Worm (Caenorhabditis elegans) whole organism, late embryonic: ENCODE measurements around the gene C25H3.14.
A peak's percentile ranks its signal among the peaks of the same experiment; 100 is the strongest.

ENCODE experiments used
- C08G9.2 ChIP-seq: sonication (generic microtip); optimal IDR thresholded peaks from 2 replicates; lab custom pipeline; 2016; ENCODE audit warnings: mild to moderate bottlenecking, missing genetic modification characterization, moderate library complexity, missing compliant biosample characterization
- C38D4.7 ChIP-seq: fragments of 200-800 bp; sonication (Bioruptor generic); optimal IDR thresholded peaks from 2 replicates; lab custom pipeline; 2018; ENCODE audit warnings: mild to moderate bottlenecking, missing genetic modification characterization, moderate library complexity, missing compliant biosample characterization
- F13H6.1 ChIP-seq: sonication (generic microtip); optimal IDR thresholded peaks from 2 replicates; lab custom pipeline; 2016; ENCODE audit warnings: missing genetic modification characterization, missing compliant biosample characterization
- K02D7.2 ChIP-seq: sonication (generic microtip); optimal IDR thresholded peaks from 2 replicates; lab custom pipeline; 2017; ENCODE audit warnings: mild to moderate bottlenecking, missing genetic modification characterization, missing compliant biosample characterization
- K09A11.1 ChIP-seq: sonication (generic microtip); optimal IDR thresholded peaks from 2 replicates; lab custom pipeline; 2017; ENCODE audit warnings: antibody characterized with exemption, mild to moderate bottlenecking, missing genetic modification characterization, missing compliant biosample characterization; ENCODE audit not compliant: insufficient read depth
- ahr-1 ChIP-seq: sonication (generic microtip); optimal IDR thresholded peaks from 2 replicates; lab custom pipeline; 2016; ENCODE audit warnings: missing genetic modification characterization, missing compliant biosample characterization
- ama-1 ChIP-seq: fragments of 150-350 bp; optimal IDR thresholded peaks from 2 replicates; lab custom pipeline; 2014
- ceh-14 ChIP-seq: sonication (generic microtip); optimal IDR thresholded peaks from 2 replicates; lab custom pipeline; 2016; ENCODE audit warnings: missing genotype, missing genetic modification characterization, missing compliant biosample characterization
- ceh-18 ChIP-seq: sonication (generic microtip); optimal IDR thresholded peaks from 2 replicates; lab custom pipeline; 2016; ENCODE audit warnings: missing genetic modification characterization, missing compliant biosample characterization
- ceh-2 ChIP-seq: sonication (generic microtip); optimal IDR thresholded peaks from 2 replicates; lab custom pipeline; 2016; ENCODE audit warnings: missing genotype, missing genetic modification characterization, missing compliant biosample characterization
- ceh-30 ChIP-seq: fragments of 150-350 bp; optimal IDR thresholded peaks from 2 replicates; lab custom pipeline; 2014; ENCODE audit warnings: missing biosample characterization, missing genetic modification characterization
- ceh-31 ChIP-seq: sonication (generic microtip); optimal IDR thresholded peaks from 2 replicates; lab custom pipeline; 2016; ENCODE audit warnings: missing genetic modification characterization, missing compliant biosample characterization
- ceh-34 ChIP-seq: sonication (generic microtip); optimal IDR thresholded peaks from 2 replicates; lab custom pipeline; 2016; ENCODE audit warnings: mild to moderate bottlenecking, missing genetic modification characterization, missing compliant biosample characterization
- dmd-4 ChIP-seq: sonication (generic microtip); optimal IDR thresholded peaks from 2 replicates; lab custom pipeline; 2016; ENCODE audit warnings: borderline replicate concordance, missing genetic modification characterization, missing compliant biosample characterization
- dve-1 ChIP-seq: sonication (generic microtip); optimal IDR thresholded peaks from 2 replicates; lab custom pipeline; 2017; ENCODE audit warnings: antibody characterized with exemption, mild to moderate bottlenecking, missing genetic modification characterization, missing compliant biosample characterization
- elt-2 ChIP-seq: sonication (generic microtip); optimal IDR thresholded peaks from 2 replicates; lab custom pipeline; 2016; ENCODE audit warnings: missing genetic modification reagents, missing genetic modification characterization, missing compliant biosample characterization
- elt-4 ChIP-seq: sonication (generic microtip); optimal IDR thresholded peaks from 2 replicates; lab custom pipeline; 2016; ENCODE audit warnings: missing genetic modification characterization, missing compliant biosample characterization
- fax-1 ChIP-seq: sonication (generic microtip); optimal IDR thresholded peaks from 2 replicates; lab custom pipeline; 2016; ENCODE audit warnings: missing genotype, missing genetic modification characterization, missing compliant biosample characterization
- fkh-6 ChIP-seq: sonication (generic microtip); optimal IDR thresholded peaks from 2 replicates; lab custom pipeline; 2016; ENCODE audit warnings: missing genetic modification characterization, missing compliant biosample characterization
- hlh-30 ChIP-seq: sonication (generic microtip); optimal IDR thresholded peaks from 2 replicates; lab custom pipeline; 2017; ENCODE audit warnings: antibody characterized with exemption, missing genetic modification characterization, missing compliant biosample characterization; ENCODE audit not compliant: insufficient read depth
- hlh-6 ChIP-seq: sonication (generic microtip); optimal IDR thresholded peaks from 2 replicates; lab custom pipeline; 2016; ENCODE audit warnings: missing genotype, missing genetic modification characterization, missing compliant biosample characterization
- hlh-8 ChIP-seq: sonication (generic microtip); optimal IDR thresholded peaks from 2 replicates; lab custom pipeline; 2016; ENCODE audit warnings: missing genotype, missing genetic modification characterization, missing compliant biosample characterization
- nfya-1 ChIP-seq: sonication (generic microtip); optimal IDR thresholded peaks from 2 replicates; lab custom pipeline; 2017; ENCODE audit warnings: missing genetic modification characterization, mild to moderate bottlenecking, missing compliant biosample characterization, antibody characterized with exemption, moderate library complexity
- pha-4 ChIP-seq: fragments of 150-350 bp; optimal IDR thresholded peaks from 2 replicates; lab custom pipeline; 2018; ENCODE audit warnings: missing biosample characterization, missing genetic modification reagents, missing genetic modification characterization
- pqm-1 ChIP-seq: sonication (generic microtip); optimal IDR thresholded peaks from 2 replicates; lab custom pipeline; 2016; ENCODE audit warnings: missing genetic modification characterization, missing compliant biosample characterization
- rnt-1 ChIP-seq: sonication (generic microtip); optimal IDR thresholded peaks from 2 replicates; lab custom pipeline; 2016; ENCODE audit warnings: missing genetic modification characterization, missing compliant biosample characterization
- sox-2 ChIP-seq: fragments of 200-800 bp; sonication (Bioruptor generic); IDR thresholded peaks from 2 replicates; pipeline ENCODE4 v1.3.6; 2022; ENCODE audit warnings: missing genetic modification reagents, missing genetic modification characterization, missing compliant biosample characterization
- sox-4 ChIP-seq: sonication (generic microtip); optimal IDR thresholded peaks from 2 replicates; lab custom pipeline; 2017; ENCODE audit warnings: mild to moderate bottlenecking, missing genetic modification characterization, inconsistent platforms, missing compliant biosample characterization
- syd-9 ChIP-seq: sonication (generic microtip); optimal IDR thresholded peaks from 2 replicates; lab custom pipeline; 2016; ENCODE audit warnings: mild to moderate bottlenecking, missing genetic modification characterization, moderate library complexity, missing compliant biosample characterization
- tbx-2 ChIP-seq: sonication (generic microtip); optimal IDR thresholded peaks from 2 replicates; lab custom pipeline; 2016; ENCODE audit warnings: missing genetic modification characterization, missing compliant biosample characterization
- ttx-3 ChIP-seq: sonication (generic microtip); optimal IDR thresholded peaks from 2 replicates; lab custom pipeline; 2016; ENCODE audit warnings: missing genetic modification reagents, missing genetic modification characterization, missing compliant biosample characterization
- unc-3 ChIP-seq, 2 experiments: fragments of 200-800 bp in 1 of 2; sonication (Bioruptor generic) in 1 of 2; sonication (generic microtip) in 1 of 2; conservative IDR thresholded peaks in 1 of 2; optimal IDR thresholded peaks in 1 of 2; 2 replicates each; pipeline versions ENCODE4 v1.3.6 to Lab custom; 2016 to 2022; ENCODE audit warnings: missing compliant biosample characterization in 2 of 2, missing genetic modification characterization in 2 of 2, missing genetic modification reagents in 1 of 2
- unc-86 ChIP-seq: sonication (generic microtip); optimal IDR thresholded peaks from 2 replicates; lab custom pipeline; 2016; ENCODE audit warnings: missing genetic modification characterization, missing compliant biosample characterization
- zip-5 ChIP-seq: sonication (generic microtip); optimal IDR thresholded peaks from 2 replicates; lab custom pipeline; 2016; ENCODE audit warnings: missing genetic modification characterization, missing compliant biosample characterization
- ztf-16 ChIP-seq: sonication (generic microtip); optimal IDR thresholded peaks from 2 replicates; lab custom pipeline; 2017; ENCODE audit warnings: missing genetic modification characterization, missing compliant biosample characterization

C25H3.14 gene

DNA sequence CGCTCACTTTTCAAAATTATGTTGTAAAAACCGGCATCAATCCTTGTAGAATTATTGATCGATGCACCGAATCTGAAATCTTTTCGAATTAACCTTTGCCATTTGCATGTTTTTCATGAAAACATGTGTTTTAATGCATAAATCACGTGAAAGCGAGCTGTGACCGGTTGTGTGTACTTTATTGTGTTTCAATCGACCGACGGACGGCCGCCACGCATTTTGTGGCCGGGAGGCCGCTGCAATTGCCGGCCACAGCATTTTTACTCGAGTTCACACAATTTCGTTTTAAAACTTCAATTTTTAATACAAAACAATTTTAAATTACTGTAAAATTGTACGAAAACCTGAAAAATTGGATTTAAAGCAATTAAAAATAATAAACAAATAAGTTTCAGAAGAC lies 5.9 kb upstream of the C25H3.14 start, which contains the start of gene C25H3.11:
C25H3.11 (minus strand) TSS at position 82 of the 400 bp plus-strand sequence.
- TF ChIP-seq ceh-2 (tag; lab: Kevin White, UChicago) (peak; percentile 35), hlh-30 (tag; lab: Kevin White, UChicago) (peak; percentile 55), ama-1 (lab: Kevin White, UChicago) (peak; percentile 5), dmd-4 (no peak)
- TF ChIP-seq, all 69 proteins: peak for 3

ce11 chrII:5691216-5691771 lies 3.6 kb upstream of the C25H3.14 start, which contains the start of the genes ndub-5 and eif-2D:
TSS of gene ndub-5 (minus strand) at chrII:5691353.
TSS of gene eif-2D (plus strand) at chrII:5691721.
- no peak for TF ChIP-seq unc-3 (GFP tag; conservative IDR thresholded peaks at IDR 0.05; lab: Robert Waterston, UW)
- TF ChIP-seq unc-3 (tag; optimal IDR thresholded peaks at IDR 0.05; lab: Kevin White, UChicago), result no peak
- no peak for TF ChIP-seq F13H6.1 (tag; lab: Kevin White, UChicago)
- TF ChIP-seq ceh-31, result peak; percentile 33
- no peak for TF ChIP-seq syd-9 (tag; lab: Kevin White, UChicago)
- no peak for TF ChIP-seq dve-1 (tag; lab: Kevin White, UChicago)
- peak; percentile 26 for TF ChIP-seq tbx-2 (tag; lab: Kevin White, UChicago)
- TF ChIP-seq ztf-16 (tag; lab: Kevin White, UChicago), result no peak
- no peak for TF ChIP-seq K09A11.1 (tag; lab: Kevin White, UChicago)
- TF ChIP-seq ttx-3, result peak; percentile 8
- peak; percentile 83 for TF ChIP-seq elt-2
- no peak for TF ChIP-seq hlh-6 (tag; lab: Kevin White, UChicago)
- no peak for TF ChIP-seq C08G9.2
- peak; percentile 28 for TF ChIP-seq ceh-14
- TF ChIP-seq ceh-30 (tag; lab: Kevin White, UChicago), result no peak
- no peak for TF ChIP-seq ahr-1 (tag; lab: Kevin White, UChicago)
- peak; percentile 13 for TF ChIP-seq nfya-1 (tag; lab: Kevin White, UChicago)
- TF ChIP-seq, all 69 proteins: peak for 6

ce11 chrII:5693893-5694292 lies 1.0 kb upstream of the C25H3.14 start, which contains the start of gene C25H3.3:
TSS of gene C25H3.3 (plus strand) at chrII:5694193.
- TF ChIP-seq ama-1 (lab: Kevin White, UChicago) (no peak), C38D4.7 (GFP tag; lab: Kevin White, UChicago) (no peak), sox-2 (GFP tag; lab: Robert Waterston, UW) (no peak), pqm-1 (no peak), rnt-1 (tag; lab: Kevin White, UChicago) (no peak), K02D7.2 (no peak), fax-1 (tag; lab: Kevin White, UChicago) (no peak), fkh-6 (tag; lab: Kevin White, UChicago) (no peak), ttx-3 (no peak), hlh-8 (tag; lab: Kevin White, UChicago) (no peak), unc-86 (tag; lab: Kevin White, UChicago) (no peak), pha-4 (no peak), nfya-1 (tag; lab: Kevin White, UChicago) (no peak), elt-2 (no peak)

ce11 chrII:5696218-5696617 lies 1.3 kb downstream of the C25H3.14 start:
- TF ChIP-seq elt-4 (no peak), ceh-18 (tag; lab: Kevin White, UChicago) (no peak), unc-3 (GFP tag; conservative IDR thresholded peaks at IDR 0.05; lab: Robert Waterston, UW) (no peak), unc-3 (tag; optimal IDR thresholded peaks at IDR 0.05; lab: Kevin White, UChicago) (no peak), ceh-34 (no peak), sox-4 (no peak), zip-5 (tag; lab: Kevin White, UChicago) (no peak), fkh-6 (tag; lab: Kevin White, UChicago) (no peak)
- TF ChIP-seq, all 69 proteins: peak for 0
